Worm (Caenorhabditis elegans) whole organism, early embryonic: ENCODE data around the gene F11A5.16.

Experiments used
- hnd-1 ChIP-seq: sonication (generic microtip); optimal IDR thresholded peaks from 2 replicates; lab custom pipeline; 2016; ENCODE audit warnings: missing genetic modification characterization, missing compliant biosample characterization
- pes-1 ChIP-seq: fragments of 200-800 bp; sonication (Bioruptor generic); IDR thresholded peaks from 2 replicates; pipeline ENCODE4 v1.3.6; 2022; ENCODE audit warnings: missing genetic modification reagents, missing genetic modification characterization, missing compliant biosample characterization
- tbx-37 ChIP-seq: fragments of 200-800 bp; sonication (Bioruptor generic); conservative IDR thresholded peaks from 2 replicates; pipeline ENCODE4 v1.3.6; 2022; ENCODE audit warnings: missing genetic modification reagents, missing genetic modification characterization, missing compliant biosample characterization

DNA sequence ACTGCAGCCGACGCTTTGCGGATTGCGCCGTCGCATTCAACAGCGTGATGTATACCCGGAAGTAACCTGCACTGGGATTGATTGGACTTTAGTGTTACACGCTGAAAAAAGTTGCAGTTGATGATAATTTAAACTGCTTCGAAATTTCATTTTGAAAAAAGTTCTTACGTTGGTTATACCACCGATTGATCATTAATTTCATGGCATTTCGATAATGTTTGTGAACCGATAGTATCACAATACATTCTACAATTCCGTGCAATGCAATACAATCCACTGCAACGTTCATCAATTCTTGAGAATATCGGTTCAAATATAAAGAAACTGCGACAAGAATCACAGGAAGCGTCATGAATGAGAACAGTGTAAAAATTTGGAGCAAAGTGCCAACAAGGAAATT is 24.4 kb downstream of the F11A5.16 start, which contains the start of gene F21H7.3:
- TF ChIP-seq pes-1 (GFP tag; lab: Robert Waterston, UW) (no peak), tbx-37 (GFP tag; lab: Robert Waterston, UW) (no peak), hnd-1 (tag; lab: Kevin White, UChicago) (no peak)
